Worm (Caenorhabditis elegans) whole organism, L1 larva: ENCODE data around the gene srsx-33.

Experiments used
- C16A3.4 ChIP-seq: fragments of 150-350 bp; optimal IDR thresholded peaks from 2 replicates; lab custom pipeline; 2014; ENCODE audit warnings: missing biosample characterization, missing genetic modification characterization
- C34B4.2 ChIP-seq: sonication (generic microtip); optimal IDR thresholded peaks from 2 replicates; lab custom pipeline; 2017; ENCODE audit warnings: mild to moderate bottlenecking, missing genetic modification characterization, missing compliant biosample characterization
- F16B12.6 ChIP-seq: fragments of 150-350 bp; optimal IDR thresholded peaks from 2 replicates; lab custom pipeline; 2014; ENCODE audit warnings: missing biosample characterization, missing genetic modification characterization
- Y116A8C.19 ChIP-seq: sonication (generic microtip); optimal IDR thresholded peaks from 2 replicates; lab custom pipeline; 2016; ENCODE audit warnings: missing compliant biosample characterization, missing genetic modification characterization, borderline replicate concordance
- aha-1 ChIP-seq: fragments of 150-350 bp; optimal IDR thresholded peaks from 2 replicates; lab custom pipeline; 2014; ENCODE audit warnings: missing biosample characterization, missing genetic modification characterization
- aly-2 ChIP-seq: fragments of 150-350 bp; optimal IDR thresholded peaks from 2 replicates; lab custom pipeline; 2014; ENCODE audit warnings: missing biosample characterization, missing genetic modification characterization
- ceh-63 ChIP-seq: fragments of 200-800 bp; sonication (Bioruptor generic); optimal IDR thresholded peaks from 2 replicates; lab custom pipeline; 2018; ENCODE audit warnings: mild to moderate bottlenecking, missing genetic modification characterization, missing compliant biosample characterization
- ceh-82 ChIP-seq, 3 experiments: fragments of 150-350 bp in 1 of 3; sonication (generic microtip) in 2 of 3; optimal IDR thresholded peaks; 2 replicates each; lab custom pipeline; 2014 to 2017; ENCODE audit warnings: missing biosample characterization in 3 of 3, missing genetic modification characterization in 3 of 3
- ceh-88 ChIP-seq: fragments of 200-800 bp; sonication (Bioruptor generic); IDR thresholded peaks from 2 replicates; pipeline ENCODE4 v1.3.6; 2022; ENCODE audit warnings: missing genetic modification characterization, missing compliant biosample characterization
- ceh-90 ChIP-seq: sonication (generic microtip); optimal IDR thresholded peaks from 2 replicates; lab custom pipeline; 2016; ENCODE audit warnings: missing genetic modification characterization, missing compliant biosample characterization
- ces-1 ChIP-seq: fragments of 150-350 bp; optimal IDR thresholded peaks from 2 replicates; lab custom pipeline; 2014; ENCODE audit warnings: missing biosample characterization, missing genetic modification reagents, missing genetic modification characterization
- efl-3 ChIP-seq: fragments of 200-800 bp; sonication (Bioruptor generic); optimal IDR thresholded peaks from 2 replicates; lab custom pipeline; 2018; ENCODE audit warnings: mild to moderate bottlenecking, missing genetic modification characterization, missing compliant biosample characterization
- egl-13 ChIP-seq: sonication (generic microtip); optimal IDR thresholded peaks from 2 replicates; lab custom pipeline; 2016; ENCODE audit warnings: missing genotype, missing genetic modification reagents, missing genetic modification characterization, missing compliant biosample characterization
- egl-27 ChIP-seq, 2 experiments: fragments of 150-350 bp in 1 of 2; sonication (generic microtip); optimal IDR thresholded peaks; 3 replicates each; lab custom pipeline; 2017 to 2018; ENCODE audit warnings: missing biosample characterization in 2 of 2, missing genetic modification characterization in 2 of 2, missing genetic modification reagents in 2 of 2
- elt-2 ChIP-seq: sonication (generic microtip); optimal IDR thresholded peaks from 2 replicates; lab custom pipeline; 2016; ENCODE audit warnings: missing genetic modification characterization, mild to moderate bottlenecking, inconsistent platforms, missing compliant biosample characterization, missing genetic modification reagents
- ets-5 ChIP-seq: fragments of 200-800 bp; sonication (Bioruptor generic); IDR thresholded peaks from 2 replicates; pipeline ENCODE4 v1.3.6; 2022; ENCODE audit warnings: missing genetic modification characterization, missing compliant biosample characterization
- fkh-10 ChIP-seq: sonication (generic microtip); optimal IDR thresholded peaks from 2 replicates; lab custom pipeline; 2017; ENCODE audit warnings: missing biosample characterization, missing genetic modification reagents, missing genetic modification characterization
- grh-1 ChIP-seq: fragments of 200-800 bp; sonication (Bioruptor generic); IDR thresholded peaks from 2 replicates; pipeline ENCODE4 v1.3.6; 2022; ENCODE audit warnings: missing genetic modification reagents, missing genetic modification characterization, missing compliant biosample characterization
- hlh-4 ChIP-seq: sonication (generic microtip); optimal IDR thresholded peaks from 2 replicates; lab custom pipeline; 2016; ENCODE audit warnings: mild to moderate bottlenecking, missing genetic modification characterization, missing compliant biosample characterization
- isw-1 ChIP-seq: fragments of 200-800 bp; sonication (Bioruptor generic); IDR thresholded peaks from 2 replicates; pipeline ENCODE4 v1.3.6; 2022; ENCODE audit warnings: missing genetic modification characterization, missing compliant biosample characterization
- jun-1 ChIP-seq: fragments of 150-350 bp; optimal IDR thresholded peaks from 2 replicates; lab custom pipeline; 2014; ENCODE audit warnings: missing biosample characterization, missing genetic modification reagents, missing genetic modification characterization
- lin-15B ChIP-seq: fragments of 150-350 bp; sonication (generic microtip); optimal IDR thresholded peaks from 3 replicates; lab custom pipeline; 2014; ENCODE audit warnings: missing biosample characterization, missing genetic modification characterization
- lin-35 ChIP-seq, 2 experiments: fragments of 150-350 bp; optimal IDR thresholded peaks; 2 replicates each; lab custom pipeline; 2014; ENCODE audit warnings: missing biosample characterization in 2 of 2, missing genetic modification characterization in 2 of 2, missing genetic modification reagents in 2 of 2
- lin-39 ChIP-seq: fragments of 150-350 bp; optimal IDR thresholded peaks from 2 replicates; lab custom pipeline; 2014; ENCODE audit warnings: missing biosample characterization, missing genetic modification reagents, missing genetic modification characterization
- lir-3 ChIP-seq: sonication (generic microtip); optimal IDR thresholded peaks from 2 replicates; lab custom pipeline; 2016; ENCODE audit warnings: mild to moderate bottlenecking, missing genetic modification characterization, moderate library complexity, missing compliant biosample characterization; ENCODE audit not compliant: poor library complexity
- mdl-1 ChIP-seq, 2 experiments: fragments of 150-350 bp; optimal IDR thresholded peaks; 2 replicates each; lab custom pipeline; 2014 to 2017; ENCODE audit warnings: missing biosample characterization in 2 of 2, missing genetic modification characterization in 2 of 2, inconsistent platforms in 1 of 2
- mef-2 ChIP-seq: fragments of 150-350 bp; optimal IDR thresholded peaks from 2 replicates; lab custom pipeline; 2014; ENCODE audit warnings: missing biosample characterization, missing genetic modification characterization
- nhr-11 ChIP-seq: fragments of 150-350 bp; optimal IDR thresholded peaks from 2 replicates; lab custom pipeline; 2014; ENCODE audit warnings: missing biosample characterization, missing genetic modification characterization
- nhr-12 ChIP-seq: sonication (generic microtip); optimal IDR thresholded peaks from 2 replicates; lab custom pipeline; 2017; ENCODE audit warnings: missing biosample characterization, missing genetic modification characterization
- nhr-19 ChIP-seq: fragments of 200-800 bp; sonication (Bioruptor generic); conservative IDR thresholded peaks from 2 replicates; pipeline ENCODE4 v1.3.6; 2022; ENCODE audit warnings: missing genetic modification characterization, missing compliant biosample characterization
- nhr-20 ChIP-seq: sonication (generic microtip); optimal IDR thresholded peaks from 2 replicates; lab custom pipeline; 2016; ENCODE audit warnings: mild to moderate bottlenecking, missing genetic modification characterization, missing compliant biosample characterization
- nhr-237 ChIP-seq: fragments of 150-350 bp; optimal IDR thresholded peaks from 2 replicates; lab custom pipeline; 2014; ENCODE audit warnings: missing biosample characterization, missing genetic modification characterization
- nhr-47 ChIP-seq: sonication (generic microtip); optimal IDR thresholded peaks from 2 replicates; lab custom pipeline; 2016; ENCODE audit warnings: mild to moderate bottlenecking, missing genetic modification characterization, moderate library complexity, missing compliant biosample characterization
- nhr-71 ChIP-seq: sonication (generic microtip); optimal IDR thresholded peaks from 2 replicates; lab custom pipeline; 2016; ENCODE audit warnings: mild to moderate bottlenecking, missing genetic modification characterization, moderate library complexity, missing compliant biosample characterization
- nhr-76 ChIP-seq: sonication (generic microtip); optimal IDR thresholded peaks from 2 replicates; lab custom pipeline; 2017; ENCODE audit warnings: missing biosample characterization, missing genetic modification characterization
- nhr-90 ChIP-seq: sonication (generic microtip); optimal IDR thresholded peaks from 2 replicates; lab custom pipeline; 2016; ENCODE audit warnings: mild to moderate bottlenecking, missing genetic modification characterization, missing compliant biosample characterization; ENCODE audit not compliant: poor library complexity
- pax-3 ChIP-seq: fragments of 200-800 bp; sonication (Bioruptor generic); optimal IDR thresholded peaks from 2 replicates; lab custom pipeline; 2018; ENCODE audit warnings: mild to moderate bottlenecking, missing genetic modification characterization, moderate library complexity, missing compliant biosample characterization
- pqm-1 ChIP-seq: sonication (generic microtip); optimal IDR thresholded peaks from 3 replicates; lab custom pipeline; 2017; ENCODE audit warnings: missing biosample characterization, missing genetic modification characterization
- rnt-1 ChIP-seq: sonication (generic microtip); optimal IDR thresholded peaks from 2 replicates; lab custom pipeline; 2016; ENCODE audit warnings: mild to moderate bottlenecking, missing genetic modification characterization, moderate library complexity, missing compliant biosample characterization
- skn-1 ChIP-seq: fragments of 150-350 bp; optimal IDR thresholded peaks from 2 replicates; lab custom pipeline; 2014; ENCODE audit warnings: missing biosample characterization, missing genetic modification characterization
- snpc-4 ChIP-seq: fragments of 150-350 bp; optimal IDR thresholded peaks from 2 replicates; lab custom pipeline; 2014; ENCODE audit warnings: missing biosample characterization, missing genetic modification characterization
- sox-4 ChIP-seq: sonication (generic microtip); optimal IDR thresholded peaks from 2 replicates; lab custom pipeline; 2016; ENCODE audit warnings: missing genetic modification characterization, missing compliant biosample characterization
- sptf-1 ChIP-seq: fragments of 150-350 bp; optimal IDR thresholded peaks from 2 replicates; lab custom pipeline; 2014; ENCODE audit warnings: missing biosample characterization, missing genetic modification characterization
- sup-37 ChIP-seq: fragments of 200-800 bp; sonication (Bioruptor generic); optimal IDR thresholded peaks from 2 replicates; lab custom pipeline; 2018; ENCODE audit warnings: mild to moderate bottlenecking, missing genetic modification characterization, missing compliant biosample characterization
- unc-130 ChIP-seq: fragments of 150-350 bp; optimal IDR thresholded peaks from 2 replicates; lab custom pipeline; 2017; ENCODE audit warnings: missing biosample characterization, missing genetic modification characterization, inconsistent platforms
- unc-30 ChIP-seq: sonication (generic microtip); optimal IDR thresholded peaks from 2 replicates; lab custom pipeline; 2017; ENCODE audit warnings: missing biosample characterization, missing genetic modification characterization
- xbp-1 ChIP-seq: sonication (generic microtip); optimal IDR thresholded peaks from 2 replicates; lab custom pipeline; 2016; ENCODE audit warnings: missing genetic modification characterization, missing compliant biosample characterization
- zag-1 ChIP-seq: fragments of 150-350 bp; optimal IDR thresholded peaks from 2 replicates; lab custom pipeline; 2014; ENCODE audit warnings: missing biosample characterization, missing genetic modification characterization
- ztf-11 ChIP-seq, 2 experiments: sonication (generic microtip); optimal IDR thresholded peaks; 2 replicates each; lab custom pipeline; 2016 to 2017; ENCODE audit warnings: missing genetic modification characterization in 2 of 2, missing biosample characterization in 1 of 2, missing compliant biosample characterization in 1 of 2
- ztf-4 ChIP-seq: fragments of 150-350 bp; optimal IDR thresholded peaks from 2 replicates; lab custom pipeline; 2014; ENCODE audit warnings: missing biosample characterization, missing genetic modification characterization

Gene srsx-33

DNA sequence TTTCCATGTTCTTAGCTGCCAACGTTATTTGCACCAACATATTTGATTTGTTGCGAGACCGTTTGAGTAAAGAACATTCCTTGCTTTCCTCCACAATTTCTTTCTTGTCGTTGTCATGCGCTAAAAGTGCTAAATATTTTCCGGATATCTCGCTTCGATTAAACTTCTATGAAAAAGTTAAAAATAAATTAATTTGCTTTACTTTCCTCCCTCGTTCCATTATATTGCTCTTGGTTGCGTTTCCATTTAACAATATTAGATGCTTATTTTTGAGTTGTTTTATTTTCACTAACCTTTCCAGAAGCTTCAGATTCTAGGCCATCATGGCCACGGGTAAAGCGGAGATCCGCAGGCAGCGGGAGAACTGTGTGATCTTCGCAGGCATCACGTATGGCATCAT, 10.7 kb downstream of the srsx-33 start, which contains the start of gene pgap-1:
Gene pgap-1 (plus strand): TSS at position 301 of the 400 bp plus-strand sequence.
- TF ChIP-seq isw-1 (GFP tag; lab: Robert Waterston, UW): no peak
- no peak for TF ChIP-seq nhr-71
- TF ChIP-seq unc-130 (tag; lab: Kevin White, UChicago): no peak

ce11 chrV:11239187-11239725, 13.1 kb downstream of the srsx-33 start, which contains the start of the genes dvc-1 and ima-1:
Gene dvc-1, minus strand, starts transcription at chrV:11239331.
Gene ima-1, plus strand, starts transcription at chrV:11239675.
- peak; percentile 73 for TF ChIP-seq nhr-19
- peak; percentile 51; the same call in 1 of the 2 replicates for TF ChIP-seq grh-1 (GFP tag; lab: Robert Waterston, UW)
- peak; percentile 53; the same call in 1 of the 2 replicates for TF ChIP-seq ceh-88
- TF ChIP-seq unc-30: no peak
- TF ChIP-seq nhr-11 (tag; lab: Kevin White, UChicago): no peak
- TF ChIP-seq ces-1: no peak
- TF ChIP-seq fkh-10: peak; percentile 13
- peak; percentile 52 for TF ChIP-seq jun-1 (tag; lab: Kevin White, UChicago)
- peak; percentile 60 to 65 for TF ChIP-seq lin-35 (GFP tag; optimal IDR thresholded peaks at IDR 0.05; lab: Kevin White, UChicago)
- TF ChIP-seq egl-13: no peak
- no peak for TF ChIP-seq lin-15B (tag; lab: Kevin White, UChicago)
- TF ChIP-seq snpc-4 (tag; lab: Kevin White, UChicago): peak; percentile 42
- no peak for TF ChIP-seq mef-2
- TF ChIP-seq nhr-90 (tag; lab: Kevin White, UChicago): peak; percentile 74
- TF ChIP-seq nhr-71: peak; percentile 77
- TF ChIP-seq aly-2 (tag; lab: Kevin White, UChicago): no peak
- peak; percentile 56 for TF ChIP-seq isw-1 (GFP tag; lab: Robert Waterston, UW)
- TF ChIP-seq zag-1 (tag; lab: Kevin White, UChicago): no peak
- no peak for TF ChIP-seq sptf-1
- TF ChIP-seq ceh-63 (GFP tag; lab: Kevin White, UChicago): no peak
- peak in 1 of 2 experiments; percentile 13 for TF ChIP-seq ztf-11 (tag; optimal IDR thresholded peaks at IDR 0.05; lab: Kevin White, UChicago)
- TF ChIP-seq ztf-4 (tag; lab: Kevin White, UChicago): no peak
- peak; percentile 75 to 93 (median 86) for TF ChIP-seq ceh-82 (tag; optimal IDR thresholded peaks at IDR 0.05; lab: Kevin White, UChicago)
- no peak for TF ChIP-seq aha-1 (tag; lab: Kevin White, UChicago)
- peak; percentile 53 for TF ChIP-seq skn-1 (tag; lab: Kevin White, UChicago)
- TF ChIP-seq nhr-12 (tag; lab: Kevin White, UChicago): no peak
- TF ChIP-seq ceh-90 (tag; lab: Kevin White, UChicago): no peak
- TF ChIP-seq lin-39 (tag; lab: Kevin White, UChicago): peak; percentile 42
- peak; percentile 7 for TF ChIP-seq pax-3 (tag; lab: Kevin White, UChicago)
- TF ChIP-seq egl-27 (tag; optimal IDR thresholded peaks at IDR 0.05; lab: Kevin White, UChicago): no peak
- TF ChIP-seq nhr-20 (tag; lab: Kevin White, UChicago): peak; percentile 71
- no peak for TF ChIP-seq Y116A8C.19 (tag; lab: Kevin White, UChicago)
- peak; percentile 50 for TF ChIP-seq lir-3 (tag; lab: Kevin White, UChicago)
- TF ChIP-seq C34B4.2 (tag; lab: Kevin White, UChicago): no peak
- peak in 1 of 2 experiments; percentile 36 for TF ChIP-seq mdl-1 (tag; optimal IDR thresholded peaks at IDR 0.05; lab: Kevin White, UChicago)
- TF ChIP-seq efl-3 (GFP tag; lab: Kevin White, UChicago): no peak
- TF ChIP-seq elt-2 (tag; lab: Kevin White, UChicago): peak; percentile 41
- no peak for TF ChIP-seq hlh-4 (tag; lab: Kevin White, UChicago)
- TF ChIP-seq sup-37: no peak
- peak; percentile 83 for TF ChIP-seq C16A3.4 (tag; lab: Kevin White, UChicago)
- TF ChIP-seq rnt-1 (tag; lab: Kevin White, UChicago): peak; percentile 86
- no peak for TF ChIP-seq sox-4 (tag; lab: Kevin White, UChicago)
- TF ChIP-seq nhr-47 (tag; lab: Kevin White, UChicago): peak; percentile 72
- TF ChIP-seq nhr-237 (tag; lab: Kevin White, UChicago): peak; percentile 7
- peak; percentile 61 for TF ChIP-seq xbp-1
- no peak for TF ChIP-seq pqm-1 (tag; lab: Kevin White, UChicago)
- no peak for TF ChIP-seq ets-5
- peak; percentile 31 for TF ChIP-seq F16B12.6 (tag; lab: Kevin White, UChicago)
- TF ChIP-seq nhr-76 (tag; lab: Kevin White, UChicago): peak; percentile 24
